Fruit fly (Drosophila melanogaster) whole organism, embryonic: ENCODE data around the gene TFAM.

Experiments
- CG10543 ChIP-seq: fragments of 200-800 bp; sonication (Bioruptor generic); optimal IDR thresholded peaks from 3 replicates; lab custom pipeline; 2017; ENCODE audit warnings: missing biosample characterization, mild to moderate bottlenecking, missing genetic modification characterization, moderate library complexity
- CG10654 ChIP-seq: fragments of 200-800 bp; sonication (Bioruptor generic); optimal IDR thresholded peaks from 2 replicates; lab custom pipeline; 2016; ENCODE audit warnings: missing biosample characterization, missing genetic modification characterization
- CG11560 ChIP-seq: fragments of 200-800 bp; sonication (Bioruptor generic); IDR thresholded peaks from 3 replicates; pipeline ENCODE4 v1.3.6; 2022; ENCODE audit warnings: missing biosample characterization, missing genetic modification characterization
- CG11696 ChIP-seq: fragments of 200-800 bp; sonication (Bioruptor generic); IDR thresholded peaks from 2 replicates; pipeline ENCODE4 v1.3.6; 2022; ENCODE audit warnings: missing biosample characterization, missing genetic modification characterization
- CG13424 ChIP-seq: fragments of 200-800 bp; sonication (Bioruptor generic); optimal IDR thresholded peaks from 2 replicates; lab custom pipeline; 2019; ENCODE audit warnings: missing biosample characterization, mild to moderate bottlenecking, missing genetic modification characterization, moderate library complexity
- CG14441 ChIP-seq: fragments of 200-800 bp; sonication (Bioruptor generic); IDR thresholded peaks from 2 replicates; pipeline ENCODE4 v1.3.6; 2022; ENCODE audit warnings: missing biosample characterization, missing genetic modification characterization
- CG15269 ChIP-seq: fragments of 200-800 bp; sonication (Bioruptor generic); optimal IDR thresholded peaks from 2 replicates; lab custom pipeline; 2018; ENCODE audit warnings: missing biosample characterization, mild to moderate bottlenecking, missing genetic modification characterization, moderate library complexity
- CG1529 ChIP-seq: fragments of 200-800 bp; sonication (Bioruptor generic); optimal IDR thresholded peaks from 3 replicates; lab custom pipeline; 2018; ENCODE audit warnings: missing biosample characterization, missing genetic modification characterization
- CG16815 ChIP-seq: fragments of 200-800 bp; sonication (Bioruptor generic); optimal IDR thresholded peaks from 3 replicates; lab custom pipeline; 2017; ENCODE audit warnings: missing biosample characterization, mild to moderate bottlenecking, missing genetic modification characterization
- CG18599 ChIP-seq: fragments of 200-800 bp; sonication (Bioruptor generic); optimal IDR thresholded peaks from 3 replicates; lab custom pipeline; 2017; ENCODE audit warnings: missing biosample characterization, missing genetic modification characterization, mild to moderate bottlenecking, moderate library complexity, missing genetic modification reagents
- CG31388 ChIP-seq: fragments of 200-800 bp; sonication (Bioruptor generic); optimal IDR thresholded peaks from 2 replicates; lab custom pipeline; 2016; ENCODE audit warnings: missing biosample characterization, missing genetic modification characterization
- CG33213 ChIP-seq: fragments of 200-800 bp; sonication (Bioruptor generic); optimal IDR thresholded peaks from 3 replicates; lab custom pipeline; 2016; ENCODE audit warnings: missing biosample characterization, missing genetic modification characterization
- CG3838 ChIP-seq: fragments of 200-800 bp; sonication (Bioruptor generic); optimal IDR thresholded peaks from 3 replicates; lab custom pipeline; 2016; ENCODE audit warnings: missing biosample characterization, missing genetic modification characterization
- CG3995 ChIP-seq: fragments of 200-800 bp; sonication (Bioruptor generic); optimal IDR thresholded peaks from 3 replicates; lab custom pipeline; 2016; ENCODE audit warnings: missing biosample characterization, missing genetic modification characterization
- CG4707 ChIP-seq: fragments of 200-800 bp; sonication (Bioruptor generic); optimal IDR thresholded peaks from 2 replicates; lab custom pipeline; 2018; ENCODE audit warnings: missing biosample characterization, mild to moderate bottlenecking, missing genetic modification characterization, moderate library complexity
- CG5180 ChIP-seq: fragments of 200-800 bp; sonication (Bioruptor generic); optimal IDR thresholded peaks from 3 replicates; lab custom pipeline; 2017; ENCODE audit warnings: missing biosample characterization, missing genetic modification characterization, mild to moderate bottlenecking, moderate library complexity, missing genetic modification reagents
- CG5953 ChIP-seq: fragments of 200-800 bp; sonication (Bioruptor generic); IDR thresholded peaks from 2 replicates; pipeline ENCODE4 v1.3.6; 2022; ENCODE audit warnings: missing biosample characterization, missing genetic modification characterization
- CG6765 ChIP-seq: fragments of 200-800 bp; sonication (Bioruptor generic); optimal IDR thresholded peaks from 3 replicates; lab custom pipeline; 2017; ENCODE audit warnings: missing biosample characterization, mild to moderate bottlenecking, missing genetic modification characterization
- CG7839 ChIP-seq: fragments of 200-800 bp; sonication (Bioruptor generic); optimal IDR thresholded peaks from 3 replicates; lab custom pipeline; 2018; ENCODE audit warnings: missing biosample characterization, mild to moderate bottlenecking, missing genetic modification characterization, moderate library complexity
- CG7963 ChIP-seq: fragments of 200-800 bp; sonication (Bioruptor generic); IDR thresholded peaks from 3 replicates; pipeline ENCODE4 v1.3.6; 2022; ENCODE audit warnings: missing biosample characterization, missing genetic modification characterization; ENCODE audit not compliant: partially characterized antibody
- CG8944 ChIP-seq: fragments of 200-800 bp; sonication (Bioruptor generic); optimal IDR thresholded peaks from 3 replicates; lab custom pipeline; 2016; ENCODE audit warnings: missing biosample characterization, missing genetic modification characterization
- CHES-1-like ChIP-seq: fragments of 200-800 bp; sonication (Bioruptor generic); optimal IDR thresholded peaks from 2 replicates; lab custom pipeline; 2016; ENCODE audit warnings: missing biosample characterization, missing genetic modification characterization
- Dip3 ChIP-seq: fragments of 200-800 bp; sonication (Bioruptor generic); optimal IDR thresholded peaks from 3 replicates; lab custom pipeline; 2016; ENCODE audit warnings: missing biosample characterization, missing genetic modification characterization
- H15 ChIP-seq: fragments of 200-800 bp; sonication (Bioruptor generic); IDR thresholded peaks from 3 replicates; pipeline ENCODE4 v1.3.6; 2022; ENCODE audit warnings: missing biosample characterization, missing genetic modification characterization
- MBD-R2 ChIP-seq: fragments of 200-800 bp; sonication (Bioruptor generic); IDR thresholded peaks from 2 replicates; pipeline ENCODE4 v1.3.6; 2022; ENCODE audit warnings: missing biosample characterization, missing genetic modification characterization
- Max ChIP-seq: fragments of 200-800 bp; sonication (Bioruptor generic); optimal IDR thresholded peaks from 2 replicates; lab custom pipeline; 2016; ENCODE audit warnings: missing biosample characterization, mild to moderate bottlenecking, missing genetic modification characterization
- NfI ChIP-seq: fragments of 200-800 bp; sonication (Bioruptor generic); optimal IDR thresholded peaks from 3 replicates; lab custom pipeline; 2018; ENCODE audit warnings: missing biosample characterization, mild to moderate bottlenecking, missing genetic modification characterization, moderate library complexity
- ab ChIP-seq: fragments of 200-800 bp; sonication (Bioruptor generic); optimal IDR thresholded peaks from 2 replicates; lab custom pipeline; 2016; ENCODE audit warnings: missing biosample characterization, missing genetic modification characterization
- ato ChIP-seq: fragments of 200-800 bp; sonication (Bioruptor generic); IDR thresholded peaks from 2 replicates; pipeline ENCODE4 v1.3.6; 2022; ENCODE audit warnings: missing biosample characterization, missing genetic modification characterization; ENCODE audit not compliant: partially characterized antibody
- croc ChIP-seq: fragments of 200-800 bp; sonication (Bioruptor generic); conservative IDR thresholded peaks from 3 replicates; pipeline ENCODE4 v1.3.6; 2022; ENCODE audit warnings: missing biosample characterization, missing genetic modification characterization
- dpn ChIP-seq, 2 experiments: fragments of 200-800 bp; sonication (Bioruptor generic); optimal IDR thresholded peaks; 3 replicates each; lab custom pipeline; 2016; ENCODE audit warnings: missing biosample characterization in 2 of 2, missing genetic modification characterization in 2 of 2
- dysf ChIP-seq: fragments of 200-800 bp; sonication (Bioruptor generic); IDR thresholded peaks from 3 replicates; pipeline ENCODE4 v1.3.6; 2022; ENCODE audit warnings: missing biosample characterization, missing genetic modification characterization
- exex ChIP-seq: fragments of 200-800 bp; sonication (Bioruptor generic); optimal IDR thresholded peaks from 4 replicates; lab custom pipeline; 2018; ENCODE audit warnings: missing biosample characterization, mild to moderate bottlenecking, missing genetic modification characterization, moderate library complexity
- fd3F ChIP-seq: fragments of 200-800 bp; sonication (Bioruptor generic); optimal IDR thresholded peaks from 2 replicates; lab custom pipeline; 2018; ENCODE audit warnings: missing biosample characterization, mild to moderate bottlenecking, missing genetic modification characterization, moderate library complexity
- fd96Cb ChIP-seq: fragments of 200-800 bp; sonication (Bioruptor generic); optimal IDR thresholded peaks from 2 replicates; lab custom pipeline; 2018; ENCODE audit warnings: missing biosample characterization, mild to moderate bottlenecking, missing genetic modification characterization, moderate library complexity
- hth ChIP-seq: fragments of >200 bp; optimal IDR thresholded peaks from 2 replicates; lab custom pipeline; 2017; ENCODE audit warnings: inconsistent platforms
- ind ChIP-seq: fragments of 200-800 bp; sonication (Bioruptor generic); optimal IDR thresholded peaks from 3 replicates; lab custom pipeline; 2016; ENCODE audit warnings: missing biosample characterization, missing genetic modification characterization
- lab ChIP-seq: fragments of 200-800 bp; sonication (Bioruptor generic); optimal IDR thresholded peaks from 3 replicates; lab custom pipeline; 2017; ENCODE audit warnings: missing biosample characterization, missing genetic modification characterization, mild to moderate bottlenecking, moderate library complexity, missing genetic modification reagents
- lbe ChIP-seq: fragments of 200-800 bp; sonication (Bioruptor generic); optimal IDR thresholded peaks from 2 replicates; lab custom pipeline; 2016; ENCODE audit warnings: missing biosample characterization, mild to moderate bottlenecking, missing genetic modification characterization
- lola ChIP-seq, 3 experiments: fragments of >200 bp in 2 of 3; fragments of 200-800 bp in 1 of 3; sonication (Bioruptor generic) in 1 of 3; optimal IDR thresholded peaks; 2 replicates each; lab custom pipeline; 2017 to 2019; ENCODE audit warnings: missing biosample characterization in 3 of 3, missing genetic modification characterization in 3 of 3, mild to moderate bottlenecking in 1 of 3, moderate library complexity in 1 of 3
- mld ChIP-seq: fragments of 200-800 bp; sonication (Bioruptor generic); IDR thresholded peaks from 3 replicates; pipeline ENCODE4 v1.3.6; 2022; ENCODE audit warnings: missing biosample characterization, missing genetic modification characterization; ENCODE audit not compliant: partially characterized antibody
- onecut ChIP-seq: fragments of 200-800 bp; sonication (Bioruptor generic); IDR thresholded peaks from 2 replicates; pipeline ENCODE4 v1.3.6; 2022; ENCODE audit warnings: missing biosample characterization, missing genetic modification characterization
- org-1 ChIP-seq: fragments of 200-800 bp; sonication (Bioruptor generic); optimal IDR thresholded peaks from 2 replicates; lab custom pipeline; 2017; ENCODE audit warnings: missing biosample characterization, missing genetic modification characterization
- p53 ChIP-seq: fragments of 200-800 bp; sonication (Bioruptor generic); optimal IDR thresholded peaks from 2 replicates; lab custom pipeline; 2016; ENCODE audit warnings: missing biosample characterization, missing genetic modification characterization
- slp2 ChIP-seq: fragments of 200-800 bp; sonication (Bioruptor generic); optimal IDR thresholded peaks from 2 replicates; lab custom pipeline; 2016; ENCODE audit warnings: missing biosample characterization, missing genetic modification characterization
- sqz ChIP-seq: fragments of 200-800 bp; sonication (Bioruptor generic); optimal IDR thresholded peaks from 3 replicates; lab custom pipeline; 2018; ENCODE audit warnings: missing biosample characterization, mild to moderate bottlenecking, missing genetic modification characterization
- stwl ChIP-seq: fragments of 200-800 bp; sonication (Bioruptor generic); optimal IDR thresholded peaks from 3 replicates; lab custom pipeline; 2018; ENCODE audit warnings: missing biosample characterization, mild to moderate bottlenecking, missing genetic modification characterization, moderate library complexity
- tll ChIP-seq, 2 experiments: fragments of 200-800 bp in 1 of 2; fragments of >200 bp in 1 of 2; sonication (Bioruptor generic) in 1 of 2; optimal IDR thresholded peaks; 2 replicates each; lab custom pipeline; 2017 to 2019; ENCODE audit warnings: missing biosample characterization in 2 of 2, missing genetic modification characterization in 2 of 2, mild to moderate bottlenecking in 1 of 2, moderate library complexity in 1 of 2
- z ChIP-seq: fragments of 200-800 bp; sonication (Bioruptor generic); IDR thresholded peaks from 3 replicates; pipeline ENCODE4 v1.3.6; 2022; ENCODE audit warnings: missing biosample characterization, missing genetic modification characterization
- zfh1 ChIP-seq: fragments of 200-800 bp; sonication (Bioruptor generic); IDR thresholded peaks from 3 replicates; pipeline ENCODE4 v1.3.6; 2022; ENCODE audit warnings: missing biosample characterization, missing genetic modification characterization

Gene TFAM

DNA sequence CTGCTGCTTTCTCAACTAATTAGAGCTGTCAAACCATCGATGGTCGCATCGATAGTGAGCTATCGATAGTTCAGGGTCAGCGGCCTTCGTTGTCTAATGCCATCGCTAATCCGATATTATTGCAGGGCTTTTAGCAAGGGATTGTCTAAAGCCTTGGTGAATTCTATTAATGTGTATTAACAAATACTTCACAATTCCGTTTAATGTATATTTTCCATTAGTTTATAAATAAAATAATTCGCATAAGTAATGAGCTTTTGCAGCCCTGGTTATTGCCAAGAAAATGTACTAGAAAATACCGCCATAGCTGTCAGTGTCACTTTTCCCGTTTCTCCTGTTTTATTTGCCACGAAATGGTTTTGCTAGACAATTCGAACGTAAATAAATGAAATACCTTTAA lies 3.0 kb upstream of the TFAM start, which contains the start of the genes EloB and Srp14 (continued):
- TF ChIP-seq tll (GFP tag; optimal IDR thresholded peaks at IDR 0.05; lab: Kevin White, UChicago) (peak in 1 of 2 experiments; percentile 28), org-1 (GFP tag; lab: Kevin White, UChicago) (peak; percentile 1), CG33213 (peak; percentile 71), CG8944 (peak; percentile 57), CG14441 (GFP tag; lab: Robert Waterston, UW) (peak; percentile 69), ato (peak; percentile 87), exex (tag; lab: Kevin White, UChicago) (no peak), onecut (GFP tag; lab: Robert Waterston, UW) (peak; percentile 59), CG10543 (GFP tag; lab: Kevin White, UChicago) (peak; percentile 73), ind (GFP tag; lab: Kevin White, UChicago) (peak; percentile 81), p53 (GFP tag; lab: Kevin White, UChicago) (peak; percentile 56), slp2 (GFP tag; lab: Kevin White, UChicago) (peak; percentile 70), CG31388 (GFP tag; lab: Kevin White, UChicago) (peak; percentile 46), CG1529 (GFP tag; lab: Kevin White, UChicago) (peak; percentile 53), CG10654 (GFP tag; lab: Kevin White, UChicago) (peak; percentile 71), CG7839 (tag; lab: Kevin White, UChicago) (peak; percentile 77), Dip3 (GFP tag; lab: Kevin White, UChicago) (peak; percentile 78), CG18599 (GFP tag; lab: Kevin White, UChicago) (no peak), CG5180 (GFP tag; lab: Kevin White, UChicago) (no peak), H15 (GFP tag; lab: Robert Waterston, UW) (peak; percentile 72), sqz (no peak), dpn (GFP tag; optimal IDR thresholded peaks at IDR 0.05; lab: Kevin White, UChicago) (peak; percentile 78 to 83), lola (GFP tag; optimal IDR thresholded peaks at IDR 0.05; lab: Kevin White, UChicago) (peak in 1 of 3 experiments; percentile 77), CG15269 (tag; lab: Kevin White, UChicago) (no peak), lbe (GFP tag; lab: Kevin White, UChicago) (peak; percentile 85), hth (lab: Kevin White, UChicago) (no peak), CG6765 (peak; percentile 78), zfh1 (GFP tag; lab: Robert Waterston, UW) (peak; percentile 83), CG5953 (GFP tag; lab: Robert Waterston, UW) (0 out of 2 replicates have a peak, but pooled peaks have one; percentile 20), stwl (peak; percentile 83), Max (GFP tag; lab: Kevin White, UChicago) (peak; percentile 79), MBD-R2 (peak; percentile 90), fd96Cb (tag; lab: Kevin White, UChicago) (peak; percentile 62), CG16815 (GFP tag; lab: Kevin White, UChicago) (peak; percentile 46), CG3995 (peak; percentile 32), dysf (GFP tag; lab: Robert Waterston, UW) (peak; percentile 72; the same call in 2 of the 3 replicates), croc (0 out of 3 replicates have a peak, but pooled peaks have one; percentile 30), lab (GFP tag; lab: Kevin White, UChicago) (no peak), CG11696 (GFP tag; lab: Robert Waterston, UW) (no peak), ab (GFP tag; lab: Kevin White, UChicago) (no peak), CG3838 (peak; percentile 68), CG11560 (peak; percentile 51; the same call in 1 of the 3 replicates), CG4707 (GFP tag; lab: Kevin White, UChicago) (peak; percentile 35), CG13424 (tag; lab: Kevin White, UChicago) (peak; percentile 88), NfI (GFP tag; lab: Kevin White, UChicago) (peak; percentile 77), mld (peak; percentile 92), fd3F (GFP tag; lab: Kevin White, UChicago) (peak; percentile 65), CG7963 (peak; percentile 95), CHES-1-like (GFP tag; lab: Kevin White, UChicago) (peak; percentile 86), z (GFP tag; lab: Robert Waterston, UW) (no peak)
